Worm (Caenorhabditis elegans) whole organism, young adult: Measurements from ENCODE around the gene nos-1.

Source experiments
- akir-1 ChIP-seq: fragments of 200-800 bp; sonication (Bioruptor generic); optimal IDR thresholded peaks from 2 replicates; lab custom pipeline; 2018; ENCODE audit warnings: mild to moderate bottlenecking, missing genetic modification characterization, moderate library complexity, missing compliant biosample characterization
- attf-5 ChIP-seq: fragments of 200-800 bp; sonication (Bioruptor generic); optimal IDR thresholded peaks from 2 replicates; lab custom pipeline; 2018; ENCODE audit warnings: mild to moderate bottlenecking, missing genetic modification characterization, missing compliant biosample characterization
- chd-7 ChIP-seq: sonication (generic microtip); optimal IDR thresholded peaks from 2 replicates; lab custom pipeline; 2016; ENCODE audit warnings: mild to moderate bottlenecking, missing genetic modification characterization, moderate library complexity, missing compliant biosample characterization
- efl-1 ChIP-seq: fragments of 150-350 bp; optimal IDR thresholded peaks from 2 replicates; lab custom pipeline; 2014; ENCODE audit warnings: missing biosample characterization, missing genetic modification reagents, missing genetic modification characterization
- lin-26 ChIP-seq: fragments of 200-800 bp; sonication (Bioruptor generic); IDR thresholded peaks from 2 replicates; pipeline ENCODE4 v1.3.6; 2022; ENCODE audit warnings: missing genetic modification reagents, missing genetic modification characterization, missing compliant biosample characterization
- unc-62 ChIP-seq: fragments of 150-350 bp; optimal IDR thresholded peaks from 2 replicates; lab custom pipeline; 2014; ENCODE audit warnings: missing biosample characterization, missing genetic modification reagents, missing genetic modification characterization

DNA sequence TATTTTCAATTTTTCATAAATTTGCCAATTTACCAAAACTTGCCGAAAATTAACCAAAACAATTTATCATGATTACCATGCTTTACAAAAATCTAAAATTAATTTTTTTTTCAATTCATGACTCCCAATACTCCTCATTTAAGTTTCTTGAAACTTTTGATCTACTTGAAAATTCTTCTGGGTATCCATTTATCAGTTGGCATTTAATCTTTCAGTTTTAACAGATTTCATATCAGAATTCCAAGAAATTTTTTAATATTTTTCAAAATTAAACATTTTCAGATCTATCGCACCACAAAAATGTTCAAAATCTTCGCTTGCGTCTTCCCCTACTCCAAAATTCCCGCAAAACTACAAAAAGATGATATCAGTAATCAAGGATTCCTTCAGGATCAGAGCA, 29.0 kb downstream of the nos-1 start, which contains the start of gene Y19D2B.2:
- TF ChIP-seq chd-7 (tag; lab: Kevin White, UChicago) (no peak), unc-62 (GFP tag; lab: Kevin White, UChicago) (no peak), lin-26 (GFP tag; lab: Robert Waterston, UW) (no peak), attf-5 (GFP tag; lab: Kevin White, UChicago) (no peak), efl-1 (GFP tag; lab: Kevin White, UChicago) (no peak), akir-1 (GFP tag; lab: Kevin White, UChicago) (no peak)
